Worm (Caenorhabditis elegans) whole organism, L2 larva: ENCODE measurements around the gene rnr-1.

Experiments used
- R02D3.7 ChIP-seq: fragments of 150-350 bp; optimal IDR thresholded peaks from 2 replicates; lab custom pipeline; 2014; ENCODE audit warnings: missing biosample characterization, missing genetic modification characterization
- aly-2 ChIP-seq: fragments of 150-350 bp; optimal IDR thresholded peaks from 2 replicates; lab custom pipeline; 2014; ENCODE audit warnings: missing biosample characterization, missing genetic modification characterization
- nhr-6 ChIP-seq: fragments of 150-350 bp; optimal IDR thresholded peaks from 2 replicates; lab custom pipeline; 2014; ENCODE audit warnings: missing biosample characterization, missing genetic modification characterization

- no peak for TF ChIP-seq aly-2 (tag; lab: Kevin White, UChicago)
- no peak for TF ChIP-seq nhr-6 (tag; lab: Kevin White, UChicago)
- TF ChIP-seq R02D3.7 (tag; lab: Kevin White, UChicago) = no peak
Observed at ce11 chrIII:9242675-9243074, 14.1 kb upstream of the rnr-1 start, which contains the start of gene dat-1.
